Worm (Caenorhabditis elegans) whole organism, L2 larva: ENCODE measurements around the gene icap-1.

ENCODE experiments used
- ama-1 ChIP-seq: fragments of 150-350 bp; optimal IDR thresholded peaks from 2 replicates; lab custom pipeline; 2018; ENCODE audit warnings: inconsistent platforms
- mab-5 ChIP-seq: fragments of 150-350 bp; optimal IDR thresholded peaks from 2 replicates; lab custom pipeline; 2014; ENCODE audit warnings: missing biosample characterization, missing genetic modification characterization

DNA sequence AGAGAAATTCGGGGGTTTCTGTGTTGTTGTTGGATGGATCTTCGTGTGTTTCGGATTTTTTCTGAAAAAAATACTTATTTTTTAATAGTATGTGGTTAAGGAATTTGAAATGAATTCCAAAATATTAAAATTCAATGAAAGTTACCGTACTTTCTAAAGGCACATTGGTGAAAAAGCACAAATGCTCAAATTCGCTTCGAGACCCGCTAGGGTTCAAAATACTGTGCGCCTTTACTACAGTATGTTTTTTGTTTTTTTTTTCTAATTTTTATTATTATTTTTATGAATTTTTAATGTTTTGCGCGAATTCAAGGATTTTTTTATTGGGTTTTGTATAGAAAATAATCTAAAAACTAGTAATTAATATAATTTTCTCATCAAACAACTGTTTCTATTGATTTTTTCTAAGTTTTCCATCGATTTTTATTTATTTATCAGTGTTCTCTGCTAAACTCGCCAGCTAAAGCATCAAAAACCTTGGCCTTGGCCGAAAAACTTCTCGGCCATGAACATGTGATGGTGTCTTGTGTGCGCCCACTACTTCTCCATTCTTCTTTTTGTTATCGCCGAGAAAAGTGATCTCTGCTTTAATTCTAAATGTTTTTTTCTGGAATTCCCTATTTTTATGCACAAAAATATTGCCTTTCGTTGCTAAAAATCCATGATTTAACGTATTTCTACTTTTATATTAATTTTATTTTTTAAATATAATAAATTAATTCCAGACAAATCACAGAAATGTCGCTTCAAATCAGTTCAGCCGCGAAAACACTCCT, 3.3 kb downstream of the icap-1 start, which contains the start of gene iscu-1:
- no peak for TF ChIP-seq mab-5 (tag; lab: Kevin White, UChicago)
- TF ChIP-seq ama-1 (lab: Kevin White, UChicago): no peak
